Worm (Caenorhabditis elegans): Measurements from ENCODE around the gene gbb-2.

ce11 chrIV:4447284-4447366, 59.4 kb downstream of the gbb-2 start, which contains the start of gene chat-1:
- TF ChIP-seq flt-1 (GFP tag; IDR thresholded peaks at IDR 0.05) (no peak), B0310.2 (tag; optimal IDR thresholded peaks at IDR 0.05) (no peak), scrt-1 (GFP tag; IDR thresholded peaks at IDR 0.05) (no peak), hmbx-1 (tag; optimal IDR thresholded peaks at IDR 0.05) (no peak), ama-1 (optimal IDR thresholded peaks at IDR 0.05) (peak; percentile 11), sea-1 (GFP tag; conservative IDR thresholded peaks at IDR 0.05) (0 out of 2 replicates have a peak, but pooled peaks have one; percentile 16), ceh-13 (GFP tag; optimal IDR thresholded peaks at IDR 0.05) (no peak), hnd-1 (tag; optimal IDR thresholded peaks at IDR 0.05) (no peak)
